Fruit fly (Drosophila melanogaster): ENCODE results near the gene PAPLA1.

DNA sequence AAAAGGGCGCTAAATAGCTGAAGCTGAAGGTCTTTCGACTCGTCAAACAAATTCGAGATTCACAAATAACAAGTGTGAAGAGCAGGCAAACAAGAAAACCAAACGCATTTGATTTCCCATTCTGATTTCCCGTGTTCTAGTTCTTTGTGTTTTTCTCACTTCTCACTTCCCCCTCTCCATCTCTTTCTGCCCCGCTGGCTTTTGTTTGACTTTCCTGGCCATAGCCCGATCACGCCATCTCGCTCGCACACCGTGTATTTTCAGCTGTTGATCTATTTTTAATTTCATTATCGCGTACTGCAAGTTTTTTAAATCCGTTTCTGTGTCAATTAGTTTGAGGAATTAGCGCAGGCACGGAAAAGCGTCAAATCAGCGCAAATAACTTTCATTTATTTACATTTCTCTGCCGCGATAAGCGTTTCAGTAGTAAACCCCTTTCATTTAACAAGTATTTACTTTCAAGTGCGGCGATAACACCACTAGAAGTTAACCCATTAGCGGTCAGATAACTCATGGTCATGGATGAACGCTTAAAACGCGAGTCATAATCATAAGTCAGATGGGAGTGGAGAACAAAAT, 4.2 kb upstream of the PAPLA1 start:
- no peak for TF ChIP-seq CTCF (optimal IDR thresholded peaks at IDR 0.05)
- no peak for TF ChIP-seq CG8478 (optimal IDR thresholded peaks at IDR 0.05)
